Worm (Caenorhabditis elegans) whole organism, mixed stage, embryonic: Measurements from ENCODE around the gene C07E3.3.

Experiments
- blmp-1 ChIP-seq: fragments of 150-350 bp; optimal IDR thresholded peaks from 2 replicates; lab custom pipeline; 2014; ENCODE audit warnings: missing biosample characterization, missing genetic modification characterization
- ceh-39 ChIP-seq: fragments of 150-350 bp; optimal IDR thresholded peaks from 2 replicates; lab custom pipeline; 2014; ENCODE audit warnings: missing biosample characterization, missing genetic modification characterization
- ceh-43 ChIP-seq: fragments of 200-800 bp; sonication (Bioruptor generic); optimal IDR thresholded peaks from 2 replicates; lab custom pipeline; 2018; ENCODE audit warnings: mild to moderate bottlenecking, missing genetic modification characterization, moderate library complexity, missing compliant biosample characterization
- ces-1 ChIP-seq: fragments of 150-350 bp; optimal IDR thresholded peaks from 2 replicates; lab custom pipeline; 2014; ENCODE audit warnings: missing biosample characterization, missing genetic modification reagents, missing genetic modification characterization
- cnd-1 ChIP-seq: fragments of 200-800 bp; sonication (Bioruptor generic); optimal IDR thresholded peaks from 2 replicates; lab custom pipeline; 2018; ENCODE audit warnings: mild to moderate bottlenecking, missing genetic modification characterization, missing compliant biosample characterization
- drap-1 ChIP-seq: fragments of 200-800 bp; sonication (Bioruptor generic); optimal IDR thresholded peaks from 3 replicates; lab custom pipeline; 2018; ENCODE audit warnings: mild to moderate bottlenecking, missing genetic modification characterization, missing compliant biosample characterization
- elt-1 ChIP-seq: sonication (generic microtip); optimal IDR thresholded peaks from 2 replicates; lab custom pipeline; 2017; ENCODE audit warnings: missing genetic modification characterization, mild to moderate bottlenecking, missing compliant biosample characterization, antibody characterized with exemption, moderate library complexity, borderline replicate concordance; ENCODE audit not compliant: insufficient read depth
- elt-3 ChIP-seq: fragments of 150-350 bp; optimal IDR thresholded peaks from 2 replicates; lab custom pipeline; 2014; ENCODE audit warnings: missing biosample characterization, missing genetic modification characterization
- flh-1 ChIP-seq: fragments of 200-800 bp; sonication (Bioruptor generic); optimal IDR thresholded peaks from 2 replicates; lab custom pipeline; 2018; ENCODE audit warnings: mild to moderate bottlenecking, missing genetic modification characterization, moderate library complexity, missing compliant biosample characterization
- hlh-1 ChIP-seq: fragments of 150-350 bp; optimal IDR thresholded peaks from 2 replicates; lab custom pipeline; 2014; ENCODE audit warnings: missing biosample characterization, missing genetic modification reagents, missing genetic modification characterization
- lin-13 ChIP-seq: fragments of 150-350 bp; optimal IDR thresholded peaks from 2 replicates; lab custom pipeline; 2014; ENCODE audit warnings: missing biosample characterization, missing genetic modification characterization
- lin-32 ChIP-seq: fragments of 200-800 bp; sonication (Bioruptor generic); optimal IDR thresholded peaks from 2 replicates; lab custom pipeline; 2018; ENCODE audit warnings: mild to moderate bottlenecking, missing genetic modification characterization, missing compliant biosample characterization
- lsy-2 ChIP-seq: fragments of 150-350 bp; optimal IDR thresholded peaks from 2 replicates; lab custom pipeline; 2014; ENCODE audit warnings: missing biosample characterization, missing genetic modification characterization
- mab-5 ChIP-seq: fragments of 150-350 bp; optimal IDR thresholded peaks from 2 replicates; lab custom pipeline; 2014; ENCODE audit warnings: missing biosample characterization, missing genetic modification characterization
- mep-1 ChIP-seq: fragments of 150-350 bp; optimal IDR thresholded peaks from 2 replicates; lab custom pipeline; 2017; ENCODE audit warnings: missing biosample characterization, missing genetic modification reagents, missing genetic modification characterization, inconsistent platforms
- mls-2 ChIP-seq: sonication (generic microtip); optimal IDR thresholded peaks from 2 replicates; lab custom pipeline; 2016; ENCODE audit warnings: mild to moderate bottlenecking, missing genetic modification characterization, moderate library complexity, missing compliant biosample characterization
- nhr-12 ChIP-seq: fragments of 150-350 bp; optimal IDR thresholded peaks from 2 replicates; lab custom pipeline; 2014; ENCODE audit warnings: missing biosample characterization, missing genetic modification characterization
- nhr-2 ChIP-seq: fragments of 150-350 bp; optimal IDR thresholded peaks from 2 replicates; lab custom pipeline; 2014; ENCODE audit warnings: missing biosample characterization, missing genetic modification characterization
- nhr-237 ChIP-seq: fragments of 150-350 bp; optimal IDR thresholded peaks from 2 replicates; lab custom pipeline; 2014; ENCODE audit warnings: missing biosample characterization, missing genetic modification characterization
- nhr-28 ChIP-seq: fragments of 150-350 bp; optimal IDR thresholded peaks from 2 replicates; lab custom pipeline; 2014; ENCODE audit warnings: missing biosample characterization, missing genetic modification characterization
- nhr-76 ChIP-seq: sonication (generic microtip); optimal IDR thresholded peaks from 2 replicates; lab custom pipeline; 2017; ENCODE audit warnings: missing biosample characterization, missing genetic modification characterization
- pha-4 ChIP-seq: fragments of 150-350 bp; optimal IDR thresholded peaks from 2 replicates; lab custom pipeline; 2018; ENCODE audit warnings: missing biosample characterization, missing genetic modification reagents, missing genetic modification characterization
- sem-2 ChIP-seq: fragments of 200-800 bp; sonication (Bioruptor generic); optimal IDR thresholded peaks from 2 replicates; lab custom pipeline; 2018; ENCODE audit warnings: mild to moderate bottlenecking, missing genetic modification characterization, missing compliant biosample characterization
- sptf-1 ChIP-seq: sonication (generic microtip); optimal IDR thresholded peaks from 2 replicates; lab custom pipeline; 2017; ENCODE audit warnings: mild to moderate bottlenecking, missing genetic modification characterization, moderate library complexity, missing compliant biosample characterization
- unc-120 ChIP-seq: sonication (generic microtip); optimal IDR thresholded peaks from 2 replicates; lab custom pipeline; 2017; ENCODE audit warnings: missing genetic modification characterization, missing compliant biosample characterization; ENCODE audit not compliant: poor library complexity, severe bottlenecking
- unc-39 ChIP-seq: fragments of 150-350 bp; optimal IDR thresholded peaks from 2 replicates; lab custom pipeline; 2014; ENCODE audit warnings: missing biosample characterization, missing genetic modification characterization
- zip-8 ChIP-seq: fragments of 150-350 bp; optimal IDR thresholded peaks from 2 replicates; lab custom pipeline; 2014; ENCODE audit warnings: missing biosample characterization, missing genetic modification characterization
- ztf-11 ChIP-seq: fragments of 150-350 bp; optimal IDR thresholded peaks from 2 replicates; lab custom pipeline; 2014; ENCODE audit warnings: missing biosample characterization, missing genetic modification characterization

The C07E3.3 gene

ce11 chrII:10384680-10385383 is 27.5 kb upstream of the C07E3.3 start, which contains the start of gene ztf-27:
ztf-27 (plus strand) TSS chrII:10385333.
- no peak for TF ChIP-seq nhr-76 (tag; lab: Kevin White, UChicago)
- TF ChIP-seq unc-120 (tag; lab: Kevin White, UChicago): peak; percentile 75
- peak; percentile 37 for TF ChIP-seq sptf-1 (tag; lab: Kevin White, UChicago)
- peak; percentile 41 for TF ChIP-seq nhr-237 (tag; lab: Kevin White, UChicago)
- no peak for TF ChIP-seq flh-1 (GFP tag; lab: Kevin White, UChicago)
- no peak for TF ChIP-seq elt-1 (tag; lab: Kevin White, UChicago)
- TF ChIP-seq nhr-12 (tag; lab: Kevin White, UChicago): no peak
- TF ChIP-seq cnd-1 (tag; lab: Kevin White, UChicago): no peak
- no peak for TF ChIP-seq hlh-1 (tag; lab: Kevin White, UChicago)
- no peak for TF ChIP-seq drap-1 (GFP tag; lab: Kevin White, UChicago)

- TF ChIP-seq mab-5 (tag; lab: Kevin White, UChicago) (no peak), ztf-11 (tag; lab: Kevin White, UChicago) (no peak), unc-120 (tag; lab: Kevin White, UChicago) (peak; percentile 54), cnd-1 (tag; lab: Kevin White, UChicago) (no peak), mls-2 (tag; lab: Kevin White, UChicago) (peak; percentile 34), elt-3 (tag; lab: Kevin White, UChicago) (no peak), ceh-39 (tag; lab: Kevin White, UChicago) (no peak), ces-1 (no peak), nhr-28 (tag; lab: Kevin White, UChicago) (no peak), mep-1 (tag; lab: Kevin White, UChicago) (peak; percentile 17), zip-8 (tag; lab: Kevin White, UChicago) (no peak), drap-1 (GFP tag; lab: Kevin White, UChicago) (no peak), hlh-1 (tag; lab: Kevin White, UChicago) (no peak), nhr-237 (tag; lab: Kevin White, UChicago) (peak; percentile 48)
- TF ChIP-seq, all 35 proteins: peak for 4
Observed at ce11 chrII:10382247-10382646, 24.9 kb upstream of the C07E3.3 start.

- no peak for TF ChIP-seq lin-13 (tag; lab: Kevin White, UChicago)
- TF ChIP-seq, all 35 proteins: peak for 0
Observed at ce11 chrII:10379546-10379945, 22.2 kb upstream of the C07E3.3 start.

- no peak for TF ChIP-seq lin-32 (GFP tag; lab: Kevin White, UChicago)
- no peak for TF ChIP-seq lin-13 (tag; lab: Kevin White, UChicago)
- TF ChIP-seq nhr-2 (tag; lab: Kevin White, UChicago): no peak
- TF ChIP-seq pha-4 (tag; lab: Kevin White, UChicago): no peak
- no peak for TF ChIP-seq drap-1 (GFP tag; lab: Kevin White, UChicago)
- TF ChIP-seq elt-3 (tag; lab: Kevin White, UChicago): no peak
- TF ChIP-seq unc-39 (tag; lab: Kevin White, UChicago): no peak
- no peak for TF ChIP-seq nhr-76 (tag; lab: Kevin White, UChicago)
- TF ChIP-seq mep-1 (tag; lab: Kevin White, UChicago): no peak
- TF ChIP-seq sptf-1 (tag; lab: Kevin White, UChicago): no peak
Observed at ce11 chrII:10377901-10378300, 20.6 kb upstream of the C07E3.3 start.

- no peak for TF ChIP-seq unc-39 (tag; lab: Kevin White, UChicago)
- TF ChIP-seq ces-1: no peak
- no peak for TF ChIP-seq pha-4 (tag; lab: Kevin White, UChicago)
- TF ChIP-seq elt-1 (tag; lab: Kevin White, UChicago): no peak
- TF ChIP-seq blmp-1 (tag; lab: Kevin White, UChicago): no peak
- no peak for TF ChIP-seq drap-1 (GFP tag; lab: Kevin White, UChicago)
- peak; percentile 55 for TF ChIP-seq mls-2 (tag; lab: Kevin White, UChicago)
- no peak for TF ChIP-seq mab-5 (tag; lab: Kevin White, UChicago)
- no peak for TF ChIP-seq mep-1 (tag; lab: Kevin White, UChicago)
- no peak for TF ChIP-seq nhr-237 (tag; lab: Kevin White, UChicago)
- peak; percentile 64 for TF ChIP-seq sptf-1 (tag; lab: Kevin White, UChicago)
- TF ChIP-seq lsy-2: no peak
- no peak for TF ChIP-seq ceh-39 (tag; lab: Kevin White, UChicago)
- no peak for TF ChIP-seq sem-2 (GFP tag; lab: Kevin White, UChicago)
- peak; percentile 43 for TF ChIP-seq ceh-43 (GFP tag; lab: Kevin White, UChicago)
Observed at ce11 chrII:10374776-10375175, 17.5 kb upstream of the C07E3.3 start.
